Fruit fly (Drosophila melanogaster) whole organism, embryonic: ENCODE results near the gene CG11811.
A peak's percentile ranks its signal among the peaks of the same experiment; 100 is the strongest.

Experiments
- Asciz ChIP-seq: fragments of 200-800 bp; sonication (Bioruptor generic); optimal IDR thresholded peaks from 2 replicates; lab custom pipeline; 2017; ENCODE audit warnings: missing biosample characterization, mild to moderate bottlenecking, missing genetic modification characterization, missing genetic modification reagents
- Bdp1 ChIP-seq: fragments of 200-800 bp; sonication (Bioruptor generic); optimal IDR thresholded peaks from 3 replicates; lab custom pipeline; 2016; ENCODE audit warnings: missing biosample characterization, missing genetic modification characterization
- CG10366 ChIP-seq: fragments of 200-800 bp; sonication (Bioruptor generic); IDR thresholded peaks from 2 replicates; pipeline ENCODE4 v1.3.6; 2022; ENCODE audit warnings: missing biosample characterization, missing genetic modification characterization
- CG10431 ChIP-seq: fragments of 200-800 bp; sonication (Bioruptor generic); optimal IDR thresholded peaks from 3 replicates; lab custom pipeline; 2018; ENCODE audit warnings: missing biosample characterization, mild to moderate bottlenecking, missing genetic modification characterization
- CG11247 ChIP-seq: fragments of 200-800 bp; sonication (Bioruptor generic); IDR thresholded peaks from 2 replicates; pipeline ENCODE4 v1.3.6; 2022; ENCODE audit warnings: missing biosample characterization, missing genetic modification characterization
- CG11723 ChIP-seq: fragments of 200-800 bp; sonication (Bioruptor generic); optimal IDR thresholded peaks from 2 replicates; lab custom pipeline; 2017; ENCODE audit warnings: missing biosample characterization, mild to moderate bottlenecking, missing genetic modification characterization
- CG1233 ChIP-seq: fragments of 200-800 bp; sonication (Bioruptor generic); optimal IDR thresholded peaks from 4 replicates; lab custom pipeline; 2018; ENCODE audit warnings: missing biosample characterization, mild to moderate bottlenecking, missing genetic modification characterization
- CG15011 ChIP-seq: fragments of 200-800 bp; sonication (Bioruptor generic); optimal IDR thresholded peaks from 3 replicates; lab custom pipeline; 2018; ENCODE audit warnings: missing biosample characterization, mild to moderate bottlenecking, missing genetic modification characterization
- CG15696 ChIP-seq: fragments of 200-800 bp; sonication (Bioruptor generic); optimal IDR thresholded peaks from 2 replicates; lab custom pipeline; 2019; ENCODE audit warnings: missing biosample characterization, mild to moderate bottlenecking, missing genetic modification characterization, moderate library complexity
- CG16863 ChIP-seq: fragments of 200-800 bp; sonication (Bioruptor generic); optimal IDR thresholded peaks from 3 replicates; lab custom pipeline; 2016; ENCODE audit warnings: missing biosample characterization, missing genetic modification characterization
- CG17328 ChIP-seq: fragments of 200-800 bp; sonication (Bioruptor generic); IDR thresholded peaks from 2 replicates; pipeline ENCODE4 v1.3.6; 2022; ENCODE audit warnings: missing biosample characterization, missing genetic modification characterization
- CG17912 ChIP-seq: fragments of 200-800 bp; sonication (Bioruptor generic); optimal IDR thresholded peaks from 2 replicates; lab custom pipeline; 2018; ENCODE audit warnings: missing biosample characterization, mild to moderate bottlenecking, missing genetic modification characterization
- CG18262 ChIP-seq: fragments of 200-800 bp; optimal IDR thresholded peaks from 3 replicates; lab custom pipeline; 2019; ENCODE audit warnings: missing biosample characterization, mild to moderate bottlenecking, missing genetic modification characterization, moderate library complexity
- CG2116 ChIP-seq: fragments of 200-800 bp; sonication (Bioruptor generic); optimal IDR thresholded peaks from 3 replicates; lab custom pipeline; 2018; ENCODE audit warnings: missing biosample characterization, mild to moderate bottlenecking, missing genetic modification characterization
- CG2712 ChIP-seq: fragments of 200-800 bp; optimal IDR thresholded peaks from 3 replicates; lab custom pipeline; 2019; ENCODE audit warnings: missing biosample characterization, mild to moderate bottlenecking, missing genetic modification characterization, moderate library complexity
- CG3065 ChIP-seq: fragments of 200-800 bp; sonication (Bioruptor generic); optimal IDR thresholded peaks from 2 replicates; lab custom pipeline; 2016; ENCODE audit warnings: missing biosample characterization, missing genetic modification characterization
- CG31365 ChIP-seq: fragments of 200-800 bp; sonication (Bioruptor generic); optimal IDR thresholded peaks from 2 replicates; lab custom pipeline; 2018; ENCODE audit warnings: missing biosample characterization, mild to moderate bottlenecking, missing genetic modification characterization
- CG3995 ChIP-seq: fragments of 200-800 bp; sonication (Bioruptor generic); optimal IDR thresholded peaks from 3 replicates; lab custom pipeline; 2016; ENCODE audit warnings: missing biosample characterization, missing genetic modification characterization
- CG4404 ChIP-seq: fragments of 200-800 bp; sonication (Bioruptor generic); IDR thresholded peaks from 2 replicates; pipeline ENCODE4 v1.3.6; 2022; ENCODE audit warnings: missing biosample characterization, missing genetic modification characterization
- CG4820 ChIP-seq: fragments of 200-800 bp; sonication (Bioruptor generic); optimal IDR thresholded peaks from 3 replicates; lab custom pipeline; 2016; ENCODE audit warnings: missing biosample characterization, missing genetic modification characterization
- CG7839 ChIP-seq: fragments of 200-800 bp; sonication (Bioruptor generic); optimal IDR thresholded peaks from 3 replicates; lab custom pipeline; 2018; ENCODE audit warnings: missing biosample characterization, mild to moderate bottlenecking, missing genetic modification characterization, moderate library complexity
- CG7928 ChIP-seq: fragments of 200-800 bp; sonication (Bioruptor generic); optimal IDR thresholded peaks from 2 replicates; lab custom pipeline; 2017; ENCODE audit warnings: missing biosample characterization, mild to moderate bottlenecking, missing genetic modification characterization
- Dp ChIP-seq: fragments of 200-800 bp; sonication (Bioruptor generic); optimal IDR thresholded peaks from 2 replicates; lab custom pipeline; 2018; ENCODE audit warnings: missing biosample characterization, mild to moderate bottlenecking, missing genetic modification characterization, moderate library complexity
- Ets97D ChIP-seq: fragments of 200-800 bp; sonication (Bioruptor generic); optimal IDR thresholded peaks from 3 replicates; lab custom pipeline; 2016; ENCODE audit warnings: missing biosample characterization, missing genetic modification characterization
- Hey ChIP-seq: fragments of 200-800 bp; sonication (Bioruptor generic); optimal IDR thresholded peaks from 3 replicates; lab custom pipeline; 2018; ENCODE audit warnings: missing biosample characterization, mild to moderate bottlenecking, missing genetic modification characterization
- Jarid2 ChIP-seq: fragments of 200-800 bp; sonication (Bioruptor generic); optimal IDR thresholded peaks from 3 replicates; lab custom pipeline; 2017; ENCODE audit warnings: mild to moderate bottlenecking, missing biosample characterization, missing genetic modification reagents, missing genetic modification characterization
- Med ChIP-seq: fragments of 200-800 bp; sonication (Bioruptor generic); peaks from one replicate; lab custom pipeline; 2016; ENCODE audit warnings: missing biosample characterization, missing genetic modification characterization, mild to moderate bottlenecking, inconsistent platforms, moderate library complexity
- Neu2 ChIP-seq: fragments of 200-800 bp; sonication (Bioruptor generic); optimal IDR thresholded peaks from 3 replicates; lab custom pipeline; 2016; ENCODE audit warnings: missing biosample characterization, missing genetic modification characterization, borderline replicate concordance
- Optix ChIP-seq: fragments of 200-800 bp; sonication (Bioruptor generic); IDR thresholded peaks from 3 replicates; pipeline ENCODE4 v1.3.6; 2022; ENCODE audit warnings: missing biosample characterization, missing genetic modification characterization
- Sox102F ChIP-seq: fragments of 200-800 bp; sonication (Bioruptor generic); optimal IDR thresholded peaks from 2 replicates; lab custom pipeline; 2018; ENCODE audit warnings: missing biosample characterization, mild to moderate bottlenecking, missing genetic modification characterization, moderate library complexity
- Stat92E ChIP-seq, 3 experiments: fragments of >200 bp in 2 of 3; fragments of 200-800 bp in 1 of 3; sonication (Bioruptor generic) in 1 of 3; optimal IDR thresholded peaks; 2 replicates each; lab custom pipeline; 2017 to 2019; ENCODE audit warnings: missing biosample characterization in 3 of 3, missing genetic modification characterization in 3 of 3, mild to moderate bottlenecking in 1 of 3, moderate library complexity in 1 of 3
- abd-A ChIP-seq: fragments of 200-800 bp; sonication (Bioruptor generic); optimal IDR thresholded peaks from 3 replicates; lab custom pipeline; 2019; ENCODE audit warnings: missing biosample characterization, mild to moderate bottlenecking, missing genetic modification characterization, moderate library complexity
- bcd ChIP-seq: fragments of 200-800 bp; sonication (Bioruptor generic); optimal IDR thresholded peaks from 2 replicates; lab custom pipeline; 2017; ENCODE audit warnings: missing biosample characterization, mild to moderate bottlenecking, missing genetic modification characterization
- br ChIP-seq: fragments of >200 bp; optimal IDR thresholded peaks from 2 replicates; lab custom pipeline; 2017
- cas ChIP-seq: fragments of 200-800 bp; sonication (Bioruptor generic); IDR thresholded peaks from 2 replicates; pipeline ENCODE4 v1.3.6; 2022; ENCODE audit warnings: missing biosample characterization, missing genetic modification characterization
- cato ChIP-seq: fragments of 200-800 bp; sonication (Bioruptor generic); optimal IDR thresholded peaks from 2 replicates; lab custom pipeline; 2016; ENCODE audit warnings: missing biosample characterization, missing genetic modification characterization, borderline replicate concordance
- grau ChIP-seq: fragments of 200-800 bp; optimal IDR thresholded peaks from 3 replicates; lab custom pipeline; 2019; ENCODE audit warnings: missing biosample characterization, mild to moderate bottlenecking, missing genetic modification characterization, moderate library complexity
- gsb-n ChIP-seq: fragments of 200-800 bp; sonication (Bioruptor generic); optimal IDR thresholded peaks from 3 replicates; lab custom pipeline; 2018; ENCODE audit warnings: missing biosample characterization, mild to moderate bottlenecking, missing genetic modification characterization
- h ChIP-seq: fragments of >200 bp; optimal IDR thresholded peaks from 2 replicates; lab custom pipeline; 2017
- lov ChIP-seq, 2 experiments: fragments of 200-800 bp in 1 of 2; fragments of >200 bp in 1 of 2; sonication (Bioruptor generic) in 1 of 2; IDR thresholded peaks in 1 of 2; optimal IDR thresholded peaks in 1 of 2; 2 replicates in 1 of 2; 3 replicates in 1 of 2; pipeline versions ENCODE4 v1.3.6 to Lab custom; 2017 to 2022; ENCODE audit warnings: missing biosample characterization in 1 of 2, missing genetic modification characterization in 1 of 2
- nmo ChIP-seq: fragments of 200-800 bp; sonication (Bioruptor generic); optimal IDR thresholded peaks from 2 replicates; lab custom pipeline; 2018; ENCODE audit warnings: missing biosample characterization, mild to moderate bottlenecking, missing genetic modification characterization, moderate library complexity
- nom ChIP-seq: fragments of 200-800 bp; sonication (Bioruptor generic); optimal IDR thresholded peaks from 2 replicates; lab custom pipeline; 2017; ENCODE audit warnings: missing biosample characterization, missing genetic modification characterization, mild to moderate bottlenecking, moderate library complexity, missing genetic modification reagents
- onecut ChIP-seq: fragments of 200-800 bp; sonication (Bioruptor generic); IDR thresholded peaks from 2 replicates; pipeline ENCODE4 v1.3.6; 2022; ENCODE audit warnings: missing biosample characterization, missing genetic modification characterization
- run ChIP-seq: fragments of 200-800 bp; sonication (Bioruptor generic); optimal IDR thresholded peaks from 3 replicates; lab custom pipeline; 2018; ENCODE audit warnings: missing biosample characterization, mild to moderate bottlenecking, missing genetic modification characterization
- sima ChIP-seq: fragments of 200-800 bp; sonication (Bioruptor generic); optimal IDR thresholded peaks from 2 replicates; lab custom pipeline; 2016; ENCODE audit warnings: missing biosample characterization, missing genetic modification characterization
- tll ChIP-seq, 2 experiments: fragments of 200-800 bp in 1 of 2; fragments of >200 bp in 1 of 2; sonication (Bioruptor generic) in 1 of 2; optimal IDR thresholded peaks; 2 replicates each; lab custom pipeline; 2017 to 2019; ENCODE audit warnings: missing biosample characterization in 2 of 2, missing genetic modification characterization in 2 of 2, mild to moderate bottlenecking in 1 of 2, moderate library complexity in 1 of 2
- tx ChIP-seq: fragments of 200-800 bp; sonication (Bioruptor generic); optimal IDR thresholded peaks from 2 replicates; lab custom pipeline; 2016; ENCODE audit warnings: missing biosample characterization, missing genetic modification characterization
- unpg ChIP-seq: fragments of 200-800 bp; sonication (Bioruptor generic); optimal IDR thresholded peaks from 3 replicates; lab custom pipeline; 2018; ENCODE audit warnings: missing biosample characterization, mild to moderate bottlenecking, missing genetic modification characterization, moderate library complexity

CG11811 gene

dm6 chr3L:10682725-10683367 is 8.0 kb upstream of the CG11811 start (continued):
- TF ChIP-seq CG11723 (GFP tag; lab: Kevin White, UChicago) (peak; percentile 98), CG3995 (GFP tag; lab: Kevin White, UChicago) (peak; percentile 78), Ets97D (GFP tag; lab: Kevin White, UChicago) (peak; percentile 35), Neu2 (GFP tag; lab: Kevin White, UChicago) (no peak), CG1233 (GFP tag; lab: Kevin White, UChicago) (peak; percentile 98), CG15011 (peak; percentile 98), h (no peak), CG11247 (GFP tag; lab: Robert Waterston, UW) (peak; percentile 94), Med (peak; percentile 90), Optix (GFP tag; lab: Robert Waterston, UW) (peak; percentile 83), Hey (tag; lab: Kevin White, UChicago) (peak; percentile 100), CG7839 (tag; lab: Kevin White, UChicago) (peak; percentile 99), CG31365 (tag; lab: Kevin White, UChicago) (peak; percentile 46), Sox102F (GFP tag; lab: Kevin White, UChicago) (peak; percentile 98), CG4820 (GFP tag; lab: Kevin White, UChicago) (peak; percentile 97), Dp (peak; percentile 17), Stat92E (GFP tag; optimal IDR thresholded peaks at IDR 0.05; lab: Kevin White, UChicago) (peak in 1 of 3 experiments; percentile 89), run (tag; lab: Kevin White, UChicago) (peak; percentile 97), CG18262 (peak; percentile 99), Bdp1 (GFP tag; lab: Kevin White, UChicago) (peak; percentile 81), unpg (GFP tag; lab: Kevin White, UChicago) (peak; percentile 96), CG4404 (GFP tag; lab: Robert Waterston, UW) (peak; percentile 94), abd-A (tag; lab: Kevin White, UChicago) (peak; percentile 72), tx (peak; percentile 75), lov (optimal IDR thresholded peaks at IDR 0.05; lab: Kevin White, UChicago) (no peak), lov (GFP tag; IDR thresholded peaks at IDR 0.05; lab: Robert Waterston, UW) (peak; percentile 80; the same call in 2 of the 3 replicates), CG17912 (GFP tag; lab: Kevin White, UChicago) (peak; percentile 54), CG10431 (GFP tag; lab: Kevin White, UChicago) (peak; percentile 95), CG7928 (GFP tag; lab: Kevin White, UChicago) (peak; percentile 77), bcd (GFP tag; lab: Kevin White, UChicago) (peak; percentile 99), CG16863 (GFP tag; lab: Kevin White, UChicago) (peak; percentile 84), cas (GFP tag; lab: Robert Waterston, UW) (peak; percentile 90), sima (GFP tag; lab: Kevin White, UChicago) (peak; percentile 42), nmo (peak; percentile 99), Jarid2 (GFP tag; lab: Kevin White, UChicago) (peak; percentile 92), nom (peak; percentile 87), CG15696 (tag; lab: Kevin White, UChicago) (peak; percentile 92), onecut (GFP tag; lab: Robert Waterston, UW) (peak; percentile 92), CG17328 (peak; percentile 93), CG3065 (GFP tag; lab: Kevin White, UChicago) (peak; percentile 90), cato (GFP tag; lab: Kevin White, UChicago) (peak; percentile 97), tll (GFP tag; optimal IDR thresholded peaks at IDR 0.05; lab: Kevin White, UChicago) (peak in 1 of 2 experiments; percentile 17), CG2712 (peak; percentile 99), CG10366 (GFP tag; lab: Robert Waterston, UW) (peak; percentile 97), gsb-n (peak; percentile 96), Asciz (GFP tag; lab: Kevin White, UChicago) (peak; percentile 99), br (lab: Kevin White, UChicago) (no peak), grau (tag; lab: Kevin White, UChicago) (peak; percentile 100), CG2116 (GFP tag; lab: Kevin White, UChicago) (peak; percentile 86)
